Worm (Caenorhabditis elegans) whole organism, early embryonic: ENCODE measurements around the gene Y45F10C.1.

Experiments used
- B0310.2 ChIP-seq: sonication (generic microtip); optimal IDR thresholded peaks from 2 replicates; lab custom pipeline; 2016; ENCODE audit warnings: mild to moderate bottlenecking, missing genetic modification characterization, missing compliant biosample characterization
- F13C5.2 ChIP-seq: sonication (generic microtip); optimal IDR thresholded peaks from 2 replicates; lab custom pipeline; 2017; ENCODE audit warnings: mild to moderate bottlenecking, missing genetic modification characterization, inconsistent platforms, missing compliant biosample characterization
- ama-1 ChIP-seq: fragments of 150-350 bp; optimal IDR thresholded peaks from 2 replicates; lab custom pipeline; 2014
- ets-7 ChIP-seq: sonication (generic microtip); optimal IDR thresholded peaks from 2 replicates; lab custom pipeline; 2016; ENCODE audit warnings: missing genotype, missing genetic modification characterization, missing compliant biosample characterization
- sea-1 ChIP-seq: fragments of 200-800 bp; sonication (Bioruptor generic); conservative IDR thresholded peaks from 2 replicates; pipeline ENCODE4 v1.3.6; 2022; ENCODE audit warnings: missing genetic modification characterization, missing compliant biosample characterization

ce11 chrIV:13687631-13688030, 28.3 kb upstream of the Y45F10C.1 start:
- TF ChIP-seq F13C5.2 (tag; lab: Kevin White, UChicago) (no peak), sea-1 (GFP tag; lab: Robert Waterston, UW) (no peak), B0310.2 (tag; lab: Kevin White, UChicago) (no peak), ama-1 (lab: Kevin White, UChicago) (no peak), ets-7 (tag; lab: Kevin White, UChicago) (no peak)
